Fruit fly (Drosophila melanogaster) S2 (cell line): ENCODE measurements around the gene Trmt112.
A peak's percentile ranks its signal among the peaks of the same experiment; 100 is the strongest.

Experiments
- CG8478 ChIP-seq: fragments of >200 bp; optimal IDR thresholded peaks from 2 replicates; lab custom pipeline; 2018
- CTCF ChIP-seq, 2 experiments: fragments of >200 bp; optimal IDR thresholded peaks; 2 replicates each; lab custom pipeline; 2018

DNA sequence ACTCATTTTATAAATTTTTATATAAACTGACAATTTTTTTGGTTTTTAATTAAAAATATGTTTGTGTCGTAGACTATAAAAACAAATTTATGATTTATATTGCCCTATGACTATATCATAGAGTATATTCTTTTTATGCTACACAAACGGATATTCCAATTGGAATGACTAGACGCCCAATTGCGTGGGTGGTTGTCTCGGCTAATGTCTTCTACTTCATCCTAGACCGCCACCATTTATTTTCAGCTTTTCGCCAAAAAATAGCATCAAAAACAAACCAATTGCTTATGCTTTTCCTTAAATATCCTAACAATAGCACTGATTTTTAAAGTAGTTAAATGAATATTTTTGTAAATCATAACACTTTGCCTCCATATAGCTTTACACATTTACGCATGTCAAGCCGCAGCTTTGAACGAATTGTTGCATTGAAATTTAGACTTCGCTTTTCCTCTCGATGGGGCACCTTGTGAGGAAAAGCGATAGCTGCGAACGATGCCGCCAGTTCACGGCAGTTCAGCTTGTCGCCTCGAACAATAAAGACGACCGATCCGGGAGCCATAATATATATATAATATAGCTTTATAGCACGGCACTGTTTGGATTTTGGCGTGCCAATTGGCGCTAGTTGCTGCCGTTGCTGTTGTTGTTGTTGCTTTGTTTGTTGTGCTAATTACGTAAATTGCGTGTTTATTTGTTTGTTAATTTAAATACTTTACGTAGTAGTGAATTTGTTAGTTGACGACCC is 14.4 kb downstream of the Trmt112 start:
- peak in 1 of 2 experiments; percentile 24 for TF ChIP-seq CTCF (optimal IDR thresholded peaks at IDR 0.05; lab: Kevin White, UChicago)
- TF ChIP-seq CG8478 (lab: Kevin White, UChicago): no peak
